Fruit fly (Drosophila melanogaster): ENCODE measurements around the gene SCaMC.

SCaMC gene

dm6 chr3L:12406999-12407632 lies 7.5 kb downstream of the SCaMC start:
- TF ChIP-seq lz (GFP tag; optimal IDR thresholded peaks at IDR 0.05), result peak; percentile 47
- TF ChIP-seq Eip78C (GFP tag), result peak; percentile 87
- TF ChIP-seq acj6 (GFP tag; optimal IDR thresholded peaks at IDR 0.05), result peak; percentile 68
- TF ChIP-seq OdsH (GFP tag; optimal IDR thresholded peaks at IDR 0.05), result peak; percentile 67
- no peak for TF ChIP-seq spab (GFP tag; optimal IDR thresholded peaks at IDR 0.05)
- TF ChIP-seq CG4318 (GFP tag; optimal IDR thresholded peaks at IDR 0.05), result no peak
- peak; percentile 78 for TF ChIP-seq CG10631 (GFP tag; optimal IDR thresholded peaks at IDR 0.05)
- peak; percentile 24 for TF ChIP-seq Ets21C (GFP tag; optimal IDR thresholded peaks at IDR 0.05)
- TF ChIP-seq fd59A (GFP tag; optimal IDR thresholded peaks at IDR 0.05), result peak; percentile 40
- TF ChIP-seq Sox102F (GFP tag; optimal IDR thresholded peaks at IDR 0.05), result no peak
- peak; percentile 25 for TF ChIP-seq CG1621 (tag; optimal IDR thresholded peaks at IDR 0.05)
- TF ChIP-seq Smox (GFP tag; optimal IDR thresholded peaks at IDR 0.05), result no peak
- TF ChIP-seq fd85E (GFP tag; optimal IDR thresholded peaks at IDR 0.05), result peak; percentile 49
- TF ChIP-seq CG6808 (GFP tag; optimal IDR thresholded peaks at IDR 0.05), result peak; percentile 52
- TF ChIP-seq CG6163 (GFP tag; IDR thresholded peaks at IDR 0.05), result peak; percentile 77
- TF ChIP-seq achi (GFP tag; optimal IDR thresholded peaks at IDR 0.05), result peak; percentile 60
- TF ChIP-seq CG15336 (GFP tag; IDR thresholded peaks at IDR 0.05), result no peak
- TF ChIP-seq Gug (GFP tag; IDR thresholded peaks at IDR 0.05), result 0 out of 2 replicates have a peak, but pooled peaks have one; percentile 30
- peak; percentile 14 for TF ChIP-seq topi (GFP tag; optimal IDR thresholded peaks at IDR 0.05)
- TF ChIP-seq Hr39 (GFP tag; optimal IDR thresholded peaks at IDR 0.05), result no peak
- no peak for TF ChIP-seq dsx (GFP tag; optimal IDR thresholded peaks at IDR 0.05; ENCODE audit: poor library complexity, severe bottlenecking)
- TF ChIP-seq CG6854 (GFP tag; optimal IDR thresholded peaks at IDR 0.05), result peak; percentile 37
- TF ChIP-seq Hr4 (GFP tag; optimal IDR thresholded peaks at IDR 0.05), result peak; percentile 4
- TF ChIP-seq CG7368 (GFP tag; optimal IDR thresholded peaks at IDR 0.05), result peak; percentile 82
- peak; percentile 61 for TF ChIP-seq CG31627 (GFP tag; optimal IDR thresholded peaks at IDR 0.05)
- TF ChIP-seq Met (GFP tag; optimal IDR thresholded peaks at IDR 0.05), result no peak
- TF ChIP-seq vri (GFP tag; optimal IDR thresholded peaks at IDR 0.05), result peak; percentile 52
- TF ChIP-seq Eip93F (GFP tag; optimal IDR thresholded peaks at IDR 0.05), result no peak
- peak; percentile 45 for TF ChIP-seq Sox14 (GFP tag; optimal IDR thresholded peaks at IDR 0.05)
- peak; percentile 60 for TF ChIP-seq Blimp-1 (GFP tag; optimal IDR thresholded peaks at IDR 0.05)
- TF ChIP-seq CG8319 (GFP tag; optimal IDR thresholded peaks at IDR 0.05), result no peak
- no peak for TF ChIP-seq dac (GFP tag; optimal IDR thresholded peaks at IDR 0.05)
- peak; percentile 4 for TF ChIP-seq CG3032 (tag; optimal IDR thresholded peaks at IDR 0.05)
- TF ChIP-seq CG11902 (GFP tag; optimal IDR thresholded peaks at IDR 0.05), result no peak
- TF ChIP-seq net (GFP tag; optimal IDR thresholded peaks at IDR 0.05), result peak; percentile 24
- peak; percentile 41 for TF ChIP-seq CG9139 (GFP tag; optimal IDR thresholded peaks at IDR 0.05)
- peak; percentile 77 for TF ChIP-seq Hr38 (GFP tag; optimal IDR thresholded peaks at IDR 0.05)
- TF ChIP-seq salr (GFP tag; optimal IDR thresholded peaks at IDR 0.05), result peak; percentile 39 to 49
- TF ChIP-seq CG8119 (GFP tag; IDR thresholded peaks at IDR 0.05), result peak; percentile 41
- no peak for TF ChIP-seq CG34406 (GFP tag; optimal IDR thresholded peaks at IDR 0.05)
- TF ChIP-seq pdm3 (GFP tag; optimal IDR thresholded peaks at IDR 0.05), result no peak
- TF ChIP-seq CG6792 (GFP tag; optimal IDR thresholded peaks at IDR 0.05), result peak; percentile 75
- TF ChIP-seq svp (GFP tag), result peak; percentile 90
- peak; percentile 22 for TF ChIP-seq CG6276 (GFP tag; optimal IDR thresholded peaks at IDR 0.05)
- peak; percentile 26 for TF ChIP-seq Eip75B (GFP tag; optimal IDR thresholded peaks at IDR 0.05)
- peak; percentile 77 for TF ChIP-seq esn (GFP tag; optimal IDR thresholded peaks at IDR 0.05)
- TF ChIP-seq Ets96B (tag; optimal IDR thresholded peaks at IDR 0.05), result no peak
- peak; percentile 50 for TF ChIP-seq CG11762 (GFP tag; optimal IDR thresholded peaks at IDR 0.05; ENCODE audit: insufficient read depth)
- no peak for TF ChIP-seq CG10669 (GFP tag; optimal IDR thresholded peaks at IDR 0.05)
- TF ChIP-seq eg (GFP tag; IDR thresholded peaks at IDR 0.05), result peak; percentile 57
- TF ChIP-seq ss (GFP tag; optimal IDR thresholded peaks at IDR 0.05), result peak; percentile 60 to 84

Measured in whole organism, prepupa.